Worm (Caenorhabditis elegans) whole organism, early embryonic: ENCODE measurements around the gene ZK1098.11.

ENCODE experiments used
- F13C5.2 ChIP-seq: sonication (generic microtip); optimal IDR thresholded peaks from 2 replicates; lab custom pipeline; 2017; ENCODE audit warnings: mild to moderate bottlenecking, missing genetic modification characterization, inconsistent platforms, missing compliant biosample characterization
- hnd-1 ChIP-seq: sonication (generic microtip); optimal IDR thresholded peaks from 2 replicates; lab custom pipeline; 2016; ENCODE audit warnings: missing genetic modification characterization, missing compliant biosample characterization
- scrt-1 ChIP-seq: fragments of 200-800 bp; sonication (Bioruptor generic); IDR thresholded peaks from 2 replicates; pipeline ENCODE4 v1.3.6; 2022; ENCODE audit warnings: missing genetic modification characterization, missing compliant biosample characterization
- tra-4 ChIP-seq: sonication (generic microtip); optimal IDR thresholded peaks from 2 replicates; lab custom pipeline; 2017; ENCODE audit warnings: missing genetic modification characterization, missing compliant biosample characterization

- TF ChIP-seq scrt-1 (GFP tag; lab: Robert Waterston, UW) = no peak
- no peak for TF ChIP-seq tra-4 (tag; lab: Kevin White, UChicago)
- TF ChIP-seq F13C5.2 (tag; lab: Kevin White, UChicago) = no peak
- no peak for TF ChIP-seq hnd-1 (tag; lab: Kevin White, UChicago)
Observed at ce11 chrIII:9570869-9571268, 14.5 kb downstream of the ZK1098.11 start.
